Fruit fly (Drosophila melanogaster): ENCODE data around the gene Cip4.

Cip4 gene

DNA sequence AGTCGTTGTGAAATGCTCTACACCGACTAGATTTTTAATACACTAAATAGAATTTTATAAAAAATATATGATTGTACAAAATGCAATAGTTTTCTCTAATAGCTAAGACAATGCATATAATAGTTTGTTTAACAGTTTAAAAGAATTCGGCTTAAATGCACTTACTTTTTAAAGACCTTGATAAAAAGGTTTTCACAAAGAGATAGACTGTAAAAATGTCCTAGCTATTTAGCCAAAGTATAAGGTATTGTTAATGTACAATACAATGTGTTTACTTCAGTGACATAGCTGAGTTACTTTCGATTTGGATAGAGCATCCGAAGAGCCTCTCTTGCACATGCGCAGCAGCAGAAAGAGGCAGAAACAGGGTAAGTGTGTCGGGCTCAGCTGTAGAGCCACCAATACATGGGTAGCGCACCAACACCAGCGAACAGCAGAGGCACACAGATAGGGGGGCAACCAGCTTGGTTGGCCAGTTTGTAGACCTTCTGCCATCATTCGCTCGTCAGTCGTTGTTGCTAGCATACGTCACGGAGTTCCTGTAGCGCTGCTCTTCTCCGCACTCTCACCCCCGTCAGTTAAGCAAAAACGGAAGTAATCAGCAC lies 42.9 kb upstream of the Cip4 start, which contains the start of gene TP53INP (continued):
- no peak for TF ChIP-seq CrebA (GFP tag; optimal IDR thresholded peaks at IDR 0.05; ENCODE audit: borderline replicate concordance)
- no peak for TF ChIP-seq jim (GFP tag; optimal IDR thresholded peaks at IDR 0.05)
- TF ChIP-seq foxo (GFP tag; optimal IDR thresholded peaks at IDR 0.05) = peak in 1 of 2 experiments; percentile 86
- TF ChIP-seq tai (GFP tag; optimal IDR thresholded peaks at IDR 0.05) = peak; percentile 29
- no peak for TF ChIP-seq Myc (optimal IDR thresholded peaks at IDR 0.05)

DNA sequence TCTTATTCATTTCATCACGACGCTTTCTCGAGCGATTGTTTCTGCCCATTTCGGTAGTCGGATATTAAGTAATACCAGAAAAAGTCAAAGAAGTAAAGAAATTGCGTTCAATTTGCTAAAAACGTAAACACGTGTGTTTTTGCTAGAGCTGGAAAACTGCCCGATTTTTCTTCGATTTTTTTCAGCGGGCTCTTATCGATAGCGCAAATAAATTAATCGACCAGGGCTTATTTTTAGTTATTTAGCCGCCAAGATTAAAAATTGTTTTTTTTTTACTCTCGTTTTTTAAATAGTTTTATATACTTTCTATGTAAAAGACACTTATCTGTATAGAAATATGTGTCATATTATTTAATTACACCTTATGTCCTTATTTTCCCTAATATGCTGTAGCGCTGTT lies 42.0 kb upstream of the Cip4 start, which contains the start of gene CG15019:
Gene CG15019 (minus strand): TSS at position 138 of the 400 bp plus-strand sequence.
- TF ChIP-seq Rel (GFP tag; optimal IDR thresholded peaks at IDR 0.05) = no peak
- peak; percentile 1 for TF ChIP-seq Rel (tag; optimal IDR thresholded peaks at IDR 0.05)
- TF ChIP-seq CrebA (GFP tag; optimal IDR thresholded peaks at IDR 0.05; ENCODE audit: borderline replicate concordance) = no peak
- no peak for TF ChIP-seq Hr78 (GFP tag; optimal IDR thresholded peaks at IDR 0.05)
- no peak for TF ChIP-seq dmrt93B (GFP tag; optimal IDR thresholded peaks at IDR 0.05)
- TF ChIP-seq pan (optimal IDR thresholded peaks at IDR 0.05) = no peak

DNA sequence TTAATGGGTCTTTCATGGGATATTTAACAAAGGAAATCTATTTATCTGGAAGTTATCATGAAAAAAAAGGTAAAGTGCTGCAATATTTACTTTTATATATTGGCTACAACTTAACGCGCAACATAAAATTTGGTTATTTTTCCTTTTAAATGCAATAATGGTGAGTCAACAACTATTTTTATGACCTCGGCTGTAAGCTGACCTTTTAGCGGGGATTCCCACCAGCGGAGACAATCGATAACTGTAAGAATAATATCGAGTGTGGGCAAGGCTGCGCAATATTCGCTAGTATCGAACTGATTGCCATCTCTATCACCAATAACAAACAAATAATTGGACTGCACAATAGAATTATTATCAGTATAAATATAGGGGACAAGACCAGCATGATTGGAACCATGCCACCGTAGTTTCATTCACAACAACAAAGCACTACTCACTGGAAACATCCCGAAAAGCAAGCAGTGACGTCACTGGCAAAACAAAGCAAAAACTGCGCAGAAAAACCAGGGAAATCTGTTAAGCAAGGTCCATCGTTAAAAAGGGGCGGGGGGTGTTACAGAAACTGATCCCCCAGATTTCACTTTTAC lies 39.4 kb upstream of the Cip4 start, which contains the start of gene Syx17:
Gene Syx17 (plus strand): TSS at position 308 of the 590 bp plus-strand sequence.
- no peak for TF ChIP-seq pan (optimal IDR thresholded peaks at IDR 0.05)
- peak; percentile 33 for TF ChIP-seq Sp1 (GFP tag; optimal IDR thresholded peaks at IDR 0.05)
- TF ChIP-seq Hr83 (GFP tag; optimal IDR thresholded peaks at IDR 0.05; ENCODE audit: poor library complexity, severe bottlenecking) = peak; percentile 58
- no peak for TF ChIP-seq Vsx2 (GFP tag; optimal IDR thresholded peaks at IDR 0.05; ENCODE audit: partially characterized antibody)
- peak; percentile 40 for TF ChIP-seq ey (GFP tag; optimal IDR thresholded peaks at IDR 0.05)
- no peak for TF ChIP-seq dl (GFP tag; optimal IDR thresholded peaks at IDR 0.05; ENCODE audit: insufficient read depth in 1 of 2, partially characterized antibody in 2 of 2)
- TF ChIP-seq Hr78 (GFP tag; optimal IDR thresholded peaks at IDR 0.05) = peak; percentile 86
- peak; percentile 25 for TF ChIP-seq br (GFP tag; optimal IDR thresholded peaks at IDR 0.05)
- TF ChIP-seq brk (GFP tag; optimal IDR thresholded peaks at IDR 0.05) = peak; percentile 30
- TF ChIP-seq lola (GFP tag; optimal IDR thresholded peaks at IDR 0.05) = no peak
- no peak for TF ChIP-seq OdsH (GFP tag; optimal IDR thresholded peaks at IDR 0.05)
- TF ChIP-seq foxo (GFP tag; optimal IDR thresholded peaks at IDR 0.05) = peak in 1 of 2 experiments; percentile 53
- no peak for TF ChIP-seq jim (GFP tag; optimal IDR thresholded peaks at IDR 0.05)
- TF ChIP-seq GATAd (GFP tag; optimal IDR thresholded peaks at IDR 0.05) = no peak
- TF ChIP-seq psq (GFP tag; optimal IDR thresholded peaks at IDR 0.05) = peak; percentile 21
- peak; percentile 7 for TF ChIP-seq Jra (GFP tag; optimal IDR thresholded peaks at IDR 0.05)
- peak; percentile 17 for TF ChIP-seq sv (GFP tag; optimal IDR thresholded peaks at IDR 0.05)
- TF ChIP-seq h (GFP tag; optimal IDR thresholded peaks at IDR 0.05) = peak; percentile 43
- peak; percentile 52 for TF ChIP-seq rgr (GFP tag; optimal IDR thresholded peaks at IDR 0.05)
- peak; percentile 34 for TF ChIP-seq CG9705 (GFP tag; optimal IDR thresholded peaks at IDR 0.05)
- no peak for TF ChIP-seq woc (GFP tag; optimal IDR thresholded peaks at IDR 0.05)
- TF ChIP-seq Hnf4 (GFP tag; optimal IDR thresholded peaks at IDR 0.05) = peak; percentile 71
- no peak for TF ChIP-seq Myc (optimal IDR thresholded peaks at IDR 0.05)
- peak; percentile 47 for TF ChIP-seq fru (GFP tag; optimal IDR thresholded peaks at IDR 0.05)
- peak; percentile 57 for TF ChIP-seq tai (GFP tag; optimal IDR thresholded peaks at IDR 0.05)
- no peak for TF ChIP-seq usp (GFP tag; optimal IDR thresholded peaks at IDR 0.05)
- TF ChIP-seq HLH106 (tag; optimal IDR thresholded peaks at IDR 0.05) = peak; percentile 29
- no peak for TF ChIP-seq CG32264 (GFP tag; optimal IDR thresholded peaks at IDR 0.05)
- peak; percentile 33 for TF ChIP-seq sage (GFP tag; optimal IDR thresholded peaks at IDR 0.05)
- peak; percentile 4 for TF ChIP-seq dmrt93B (GFP tag; optimal IDR thresholded peaks at IDR 0.05)
- TF ChIP-seq Dif (GFP tag; optimal IDR thresholded peaks at IDR 0.05; ENCODE audit: partially characterized antibody) = no peak
- TF ChIP-seq Mio (GFP tag; optimal IDR thresholded peaks at IDR 0.05) = no peak
- TF ChIP-seq N (GFP tag; optimal IDR thresholded peaks at IDR 0.05) = no peak
- TF ChIP-seq Dfd (GFP tag; optimal IDR thresholded peaks at IDR 0.05) = no peak
- no peak for TF ChIP-seq Rel (GFP tag; optimal IDR thresholded peaks at IDR 0.05)
- TF ChIP-seq Rel (tag; optimal IDR thresholded peaks at IDR 0.05) = peak; percentile 98
- TF ChIP-seq Abd-B (GFP tag; optimal IDR thresholded peaks at IDR 0.05) = no peak
- no peak for TF ChIP-seq dsf (GFP tag; optimal IDR thresholded peaks at IDR 0.05; ENCODE audit: borderline replicate concordance)
- TF ChIP-seq CrebA (GFP tag; optimal IDR thresholded peaks at IDR 0.05; ENCODE audit: borderline replicate concordance) = no peak

Measured in whole organism, wandering third instar larva.